Worm (Caenorhabditis elegans) whole organism, mixed stage, embryonic: ENCODE data around the gene mrpl-12.
A peak's percentile ranks its signal among the peaks of the same experiment; 100 is the strongest.

ENCODE experiments used
- blmp-1 ChIP-seq: fragments of 150-350 bp; optimal IDR thresholded peaks from 2 replicates; lab custom pipeline; 2014; ENCODE audit warnings: missing biosample characterization, missing genetic modification characterization
- ceh-43 ChIP-seq: fragments of 200-800 bp; sonication (Bioruptor generic); optimal IDR thresholded peaks from 2 replicates; lab custom pipeline; 2018; ENCODE audit warnings: mild to moderate bottlenecking, missing genetic modification characterization, moderate library complexity, missing compliant biosample characterization
- ces-1 ChIP-seq: fragments of 150-350 bp; optimal IDR thresholded peaks from 2 replicates; lab custom pipeline; 2014; ENCODE audit warnings: missing biosample characterization, missing genetic modification reagents, missing genetic modification characterization
- elt-1 ChIP-seq: sonication (generic microtip); optimal IDR thresholded peaks from 2 replicates; lab custom pipeline; 2017; ENCODE audit warnings: missing genetic modification characterization, mild to moderate bottlenecking, missing compliant biosample characterization, antibody characterized with exemption, moderate library complexity, borderline replicate concordance; ENCODE audit not compliant: insufficient read depth
- elt-3 ChIP-seq: fragments of 150-350 bp; optimal IDR thresholded peaks from 2 replicates; lab custom pipeline; 2014; ENCODE audit warnings: missing biosample characterization, missing genetic modification characterization
- lin-13 ChIP-seq: fragments of 150-350 bp; optimal IDR thresholded peaks from 2 replicates; lab custom pipeline; 2014; ENCODE audit warnings: missing biosample characterization, missing genetic modification characterization
- lsy-2 ChIP-seq: fragments of 150-350 bp; optimal IDR thresholded peaks from 2 replicates; lab custom pipeline; 2014; ENCODE audit warnings: missing biosample characterization, missing genetic modification characterization
- mep-1 ChIP-seq: fragments of 150-350 bp; optimal IDR thresholded peaks from 2 replicates; lab custom pipeline; 2017; ENCODE audit warnings: missing biosample characterization, missing genetic modification reagents, missing genetic modification characterization, inconsistent platforms
- snpc-4 ChIP-seq: fragments of 150-350 bp; optimal IDR thresholded peaks from 2 replicates; lab custom pipeline; 2014; ENCODE audit warnings: missing biosample characterization, missing genetic modification characterization
- ztf-11 ChIP-seq: fragments of 150-350 bp; optimal IDR thresholded peaks from 2 replicates; lab custom pipeline; 2014; ENCODE audit warnings: missing biosample characterization, missing genetic modification characterization

DNA sequence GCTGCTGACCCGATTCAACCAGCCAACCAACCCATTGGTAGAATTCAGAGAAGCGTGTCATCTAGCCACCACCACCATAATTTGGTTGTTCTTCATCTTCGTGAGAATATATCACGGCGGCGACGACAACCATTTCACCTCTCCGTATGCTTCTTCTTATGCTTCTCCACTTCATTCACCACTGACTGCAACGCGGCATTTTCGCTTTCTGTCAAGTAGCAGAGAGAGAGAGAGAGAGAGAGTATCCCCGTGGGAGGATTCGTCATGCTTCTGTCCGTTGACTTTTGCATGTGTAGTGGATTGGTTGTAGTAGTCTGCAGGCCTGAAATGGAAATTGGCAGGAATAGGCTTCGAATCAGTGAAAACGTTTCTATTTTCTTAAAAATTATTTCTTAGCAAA, 35.7 kb upstream of the mrpl-12 start:
- TF ChIP-seq ztf-11 (tag; lab: Kevin White, UChicago) (no peak), elt-3 (tag; lab: Kevin White, UChicago) (no peak), lin-13 (tag; lab: Kevin White, UChicago) (no peak), ceh-43 (GFP tag; lab: Kevin White, UChicago) (no peak), lsy-2 (tag; lab: Kevin White, UChicago) (no peak), ces-1 (no peak), elt-1 (no peak), blmp-1 (tag; lab: Kevin White, UChicago) (peak; percentile 70), snpc-4 (tag; lab: Kevin White, UChicago) (no peak), mep-1 (tag; lab: Kevin White, UChicago) (no peak)
